Fruit fly (Drosophila melanogaster): Measurements from ENCODE around the gene CG15293.

Gene CG15293

DNA sequence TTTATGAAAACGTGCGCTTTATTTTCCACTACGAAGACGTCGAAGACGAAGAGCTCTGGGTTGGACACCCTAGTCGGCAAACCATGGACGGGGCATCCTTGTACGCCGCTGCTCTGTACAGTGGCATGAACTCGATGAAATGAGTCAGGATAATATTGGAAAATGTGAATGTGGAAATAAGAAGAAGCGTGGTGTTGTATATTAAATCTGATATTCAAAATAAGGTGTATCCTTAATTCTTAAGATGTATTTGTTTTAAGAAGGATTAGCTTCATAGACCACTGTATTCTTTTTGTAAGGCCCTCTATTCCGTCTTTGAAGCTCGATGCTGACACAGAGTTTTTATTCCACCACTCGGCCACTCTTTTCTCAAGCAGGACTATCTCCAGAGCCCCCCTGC, 32.0 kb upstream of the CG15293 start:
- no peak for TF ChIP-seq fd59A (GFP tag; optimal IDR thresholded peaks at IDR 0.05)
- no peak for TF ChIP-seq CG6854 (GFP tag; optimal IDR thresholded peaks at IDR 0.05)
- peak; percentile 42 for TF ChIP-seq CG32006 (GFP tag; optimal IDR thresholded peaks at IDR 0.05)
- peak; percentile 27 for TF ChIP-seq topi (GFP tag; optimal IDR thresholded peaks at IDR 0.05)
- TF ChIP-seq svp (GFP tag): peak; percentile 53
- TF ChIP-seq dac (GFP tag; optimal IDR thresholded peaks at IDR 0.05): no peak
- no peak for TF ChIP-seq Lpt (GFP tag; optimal IDR thresholded peaks at IDR 0.05)
- peak; percentile 46 for TF ChIP-seq CG15336 (GFP tag; IDR thresholded peaks at IDR 0.05)
- peak; percentile 1 for TF ChIP-seq CG1621 (tag; optimal IDR thresholded peaks at IDR 0.05)
- TF ChIP-seq CG10631 (GFP tag; optimal IDR thresholded peaks at IDR 0.05): peak; percentile 32
- TF ChIP-seq fd85E (GFP tag; optimal IDR thresholded peaks at IDR 0.05): no peak
- no peak for TF ChIP-seq Hr39 (GFP tag; optimal IDR thresholded peaks at IDR 0.05)
- TF ChIP-seq CG8119 (GFP tag; IDR thresholded peaks at IDR 0.05): peak; percentile 44; the same call in 1 of the 3 replicates
- TF ChIP-seq CG3919 (GFP tag; optimal IDR thresholded peaks at IDR 0.05): peak; percentile 41
- no peak for TF ChIP-seq eg (GFP tag; IDR thresholded peaks at IDR 0.05)
- no peak for TF ChIP-seq Eip93F (GFP tag; optimal IDR thresholded peaks at IDR 0.05)
- TF ChIP-seq Eip75B (GFP tag; optimal IDR thresholded peaks at IDR 0.05): peak; percentile 16
- TF ChIP-seq CG7368 (GFP tag; optimal IDR thresholded peaks at IDR 0.05): no peak
- TF ChIP-seq fkh (GFP tag; optimal IDR thresholded peaks at IDR 0.05): no peak
- peak; percentile 7 for TF ChIP-seq lz (GFP tag; optimal IDR thresholded peaks at IDR 0.05)
- no peak for TF ChIP-seq Sox15 (GFP tag; optimal IDR thresholded peaks at IDR 0.05)
- no peak for TF ChIP-seq Met (GFP tag; optimal IDR thresholded peaks at IDR 0.05)
- TF ChIP-seq CG11294 (GFP tag; IDR thresholded peaks at IDR 0.05): no peak
- peak in 1 of 2 experiments; percentile 43 for TF ChIP-seq ss (GFP tag; optimal IDR thresholded peaks at IDR 0.05)
- TF ChIP-seq CG8632 (GFP tag; optimal IDR thresholded peaks at IDR 0.05): peak; percentile 3
- no peak for TF ChIP-seq CG8319 (GFP tag; optimal IDR thresholded peaks at IDR 0.05)
- peak; percentile 36 for TF ChIP-seq Ets96B (tag; optimal IDR thresholded peaks at IDR 0.05)
- peak; percentile 9 for TF ChIP-seq net (GFP tag; optimal IDR thresholded peaks at IDR 0.05)
- peak; percentile 19 for TF ChIP-seq Hr4 (GFP tag; optimal IDR thresholded peaks at IDR 0.05)
- TF ChIP-seq CG6163 (GFP tag; IDR thresholded peaks at IDR 0.05): peak; percentile 39; the same call in 1 of the 3 replicates
- TF ChIP-seq cyc (GFP tag; optimal IDR thresholded peaks at IDR 0.05): peak; percentile 7
- no peak for TF ChIP-seq CG6808 (GFP tag; optimal IDR thresholded peaks at IDR 0.05)
- TF ChIP-seq CG11762 (GFP tag; optimal IDR thresholded peaks at IDR 0.05; ENCODE audit: insufficient read depth): no peak
- peak; percentile 24 for TF ChIP-seq OdsH (GFP tag; optimal IDR thresholded peaks at IDR 0.05)
- no peak for TF ChIP-seq salr (GFP tag; optimal IDR thresholded peaks at IDR 0.05)
- no peak for TF ChIP-seq CG9139 (GFP tag; optimal IDR thresholded peaks at IDR 0.05)
- no peak for TF ChIP-seq Sox102F (GFP tag; optimal IDR thresholded peaks at IDR 0.05)
- TF ChIP-seq CG31627 (GFP tag; optimal IDR thresholded peaks at IDR 0.05): no peak
- TF ChIP-seq CG4318 (GFP tag; optimal IDR thresholded peaks at IDR 0.05): no peak
- TF ChIP-seq vri (GFP tag; optimal IDR thresholded peaks at IDR 0.05): no peak
- TF ChIP-seq CG10669 (GFP tag; optimal IDR thresholded peaks at IDR 0.05): peak; percentile 1
- peak; percentile 9 for TF ChIP-seq spab (GFP tag; optimal IDR thresholded peaks at IDR 0.05)
- no peak for TF ChIP-seq Blimp-1 (GFP tag; optimal IDR thresholded peaks at IDR 0.05)
- peak; percentile 30 for TF ChIP-seq CG6792 (GFP tag; optimal IDR thresholded peaks at IDR 0.05)
- peak; percentile 14 for TF ChIP-seq acj6 (GFP tag; optimal IDR thresholded peaks at IDR 0.05)
- no peak for TF ChIP-seq Sox14 (GFP tag; optimal IDR thresholded peaks at IDR 0.05)
- TF ChIP-seq achi (GFP tag; optimal IDR thresholded peaks at IDR 0.05): peak; percentile 34
- TF ChIP-seq pdm3 (GFP tag; optimal IDR thresholded peaks at IDR 0.05): peak; percentile 17
- peak; percentile 27 for TF ChIP-seq CG34406 (GFP tag; optimal IDR thresholded peaks at IDR 0.05)
- no peak for TF ChIP-seq Ets21C (GFP tag; optimal IDR thresholded peaks at IDR 0.05)
- TF ChIP-seq CG11902 (GFP tag; optimal IDR thresholded peaks at IDR 0.05): no peak
- peak; percentile 34 for TF ChIP-seq dsx (GFP tag; optimal IDR thresholded peaks at IDR 0.05; ENCODE audit: poor library complexity, severe bottlenecking)
